Worm (Caenorhabditis elegans): ENCODE measurements around the gene nhx-6.
"Not testable (repeated sequence)": the region's sequence is repeated elsewhere in the genome, so short reads cannot be mapped to it uniquely, and the experiment has no call there.

Gene nhx-6

ce11 chrII:1670260-1670879 is at the start of gene nhx-6:
Gene nhx-6 (plus strand): TSS chrII:1670829.
- no peak for TF ChIP-seq ama-1 (optimal IDR thresholded peaks at IDR 0.05)
- TF ChIP-seq tbx-11 (GFP tag; IDR thresholded peaks at IDR 0.05), result no peak
- TF ChIP-seq aly-1 (tag; optimal IDR thresholded peaks at IDR 0.05), result no peak
- TF ChIP-seq hmbx-1 (tag; optimal IDR thresholded peaks at IDR 0.05), result no peak
- TF ChIP-seq F13C5.2 (tag; optimal IDR thresholded peaks at IDR 0.05), result no peak
- no peak for TF ChIP-seq ets-7 (tag; optimal IDR thresholded peaks at IDR 0.05)
- no peak for TF ChIP-seq flt-1 (GFP tag; IDR thresholded peaks at IDR 0.05)
- TF ChIP-seq B0310.2 (tag; optimal IDR thresholded peaks at IDR 0.05), result no peak
- no peak for TF ChIP-seq tra-4 (tag; optimal IDR thresholded peaks at IDR 0.05)
- no peak for TF ChIP-seq ceh-36 (tag; optimal IDR thresholded peaks at IDR 0.05)
- no peak for TF ChIP-seq hmg-4 (GFP tag; optimal IDR thresholded peaks at IDR 0.05)
- TF ChIP-seq tbx-37 (GFP tag; conservative IDR thresholded peaks at IDR 0.05), result no peak

DNA sequence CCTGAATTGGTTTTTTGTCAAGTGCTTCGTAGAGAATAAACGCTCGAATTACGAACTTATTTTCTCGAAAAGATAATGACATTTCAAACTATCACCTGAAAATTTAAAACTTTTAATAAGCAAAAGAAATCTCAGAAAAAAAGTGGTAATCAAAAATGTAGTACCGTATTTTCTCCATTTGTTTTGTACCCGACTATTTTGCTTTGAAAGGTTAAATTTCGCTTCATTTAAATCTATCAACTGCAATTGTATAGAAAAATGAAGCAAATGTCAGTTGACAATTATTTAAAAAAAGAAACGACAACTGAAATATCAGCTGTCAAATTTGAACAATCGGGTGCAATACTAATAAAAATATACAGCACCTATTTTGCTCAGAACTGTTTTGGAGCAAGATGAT is 49.4 kb upstream of the nhx-6 start, which contains the start of gene fbxa-158:
TSS of gene fbxa-158 (minus strand) at position 101 of the 400 bp plus-strand sequence.
- no peak for TF ChIP-seq hnd-1 (tag; optimal IDR thresholded peaks at IDR 0.05)
- no peak for TF ChIP-seq flt-1 (GFP tag; IDR thresholded peaks at IDR 0.05)
- no peak for TF ChIP-seq ceh-36 (tag; optimal IDR thresholded peaks at IDR 0.05)
- TF ChIP-seq scrt-1 (GFP tag; IDR thresholded peaks at IDR 0.05), result no peak
- no peak for TF ChIP-seq ceh-13 (GFP tag; optimal IDR thresholded peaks at IDR 0.05)
- TF ChIP-seq ets-7 (tag; optimal IDR thresholded peaks at IDR 0.05), result no peak
- no peak for TF ChIP-seq ama-1 (optimal IDR thresholded peaks at IDR 0.05)
- no peak for TF ChIP-seq sea-1 (GFP tag; conservative IDR thresholded peaks at IDR 0.05)

DNA sequence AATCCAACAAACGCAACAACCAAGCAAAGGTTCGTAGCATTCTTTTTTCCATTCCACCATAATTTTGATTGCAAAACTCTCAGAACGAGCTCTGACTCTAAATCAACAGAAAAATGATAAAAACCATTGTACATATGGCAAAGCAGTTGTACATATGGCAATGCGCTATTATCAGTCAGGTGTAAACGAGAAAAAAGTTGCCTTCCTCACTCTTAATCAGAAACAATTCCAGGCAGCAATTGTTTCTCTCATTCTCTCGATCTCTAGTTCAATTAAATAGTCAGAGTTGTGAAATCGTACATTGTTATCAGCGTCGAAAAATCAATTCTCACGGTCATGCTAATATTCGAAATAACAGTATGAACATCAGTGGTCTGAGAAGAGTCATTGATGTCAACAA is 48.8 kb upstream of the nhx-6 start:
- TF ChIP-seq hnd-1 (tag; optimal IDR thresholded peaks at IDR 0.05), result no peak
- no peak for TF ChIP-seq tbx-37 (GFP tag; conservative IDR thresholded peaks at IDR 0.05)
- no peak for TF ChIP-seq sea-1 (GFP tag; conservative IDR thresholded peaks at IDR 0.05)
- no peak for TF ChIP-seq ceh-36 (tag; optimal IDR thresholded peaks at IDR 0.05)
- no peak for TF ChIP-seq ama-1 (optimal IDR thresholded peaks at IDR 0.05)
- TF ChIP-seq tbx-11 (GFP tag; IDR thresholded peaks at IDR 0.05), result no peak
- no peak for TF ChIP-seq B0310.2 (tag; optimal IDR thresholded peaks at IDR 0.05)
- TF ChIP-seq flt-1 (GFP tag; IDR thresholded peaks at IDR 0.05), result no peak
- TF ChIP-seq tra-4 (tag; optimal IDR thresholded peaks at IDR 0.05), result no peak
- no peak for TF ChIP-seq F13C5.2 (tag; optimal IDR thresholded peaks at IDR 0.05)
- TF ChIP-seq pes-1 (GFP tag; IDR thresholded peaks at IDR 0.05), result no peak
- TF ChIP-seq scrt-1 (GFP tag; IDR thresholded peaks at IDR 0.05), result no peak
- TF ChIP-seq ets-7 (tag; optimal IDR thresholded peaks at IDR 0.05), result no peak
- TF ChIP-seq hmg-4 (GFP tag; optimal IDR thresholded peaks at IDR 0.05), result no peak

DNA sequence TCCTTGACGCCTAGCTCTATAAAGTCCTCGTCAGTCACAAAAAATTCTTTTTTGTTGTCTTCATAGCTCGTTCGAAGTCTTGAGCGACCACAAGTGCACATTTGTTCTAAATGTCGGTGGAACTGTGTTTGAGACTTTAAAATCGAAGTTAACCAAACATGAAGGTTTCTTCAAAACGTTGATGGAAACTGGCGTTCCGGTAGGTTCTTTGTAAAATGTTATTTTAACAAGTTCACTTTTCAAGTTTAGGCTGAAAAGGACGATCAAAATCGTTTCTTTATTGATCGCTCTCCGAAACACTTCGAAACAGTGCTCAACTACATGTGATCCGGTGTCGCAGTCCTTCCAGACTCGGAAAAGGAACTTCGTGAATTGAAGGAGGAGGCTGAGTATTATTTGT is 46.1 kb upstream of the nhx-6 start, which contains the start of gene fbxa-160:
TSS of gene fbxa-160 (minus strand) at position 101 of the 400 bp plus-strand sequence.
- TF ChIP-seq ceh-36 (tag; optimal IDR thresholded peaks at IDR 0.05), result no peak
- no peak for TF ChIP-seq pes-1 (GFP tag; IDR thresholded peaks at IDR 0.05)
- TF ChIP-seq B0310.2 (tag; optimal IDR thresholded peaks at IDR 0.05), result no peak
- TF ChIP-seq ets-7 (tag; optimal IDR thresholded peaks at IDR 0.05), result no peak
- TF ChIP-seq ama-1 (optimal IDR thresholded peaks at IDR 0.05), result no peak

DNA sequence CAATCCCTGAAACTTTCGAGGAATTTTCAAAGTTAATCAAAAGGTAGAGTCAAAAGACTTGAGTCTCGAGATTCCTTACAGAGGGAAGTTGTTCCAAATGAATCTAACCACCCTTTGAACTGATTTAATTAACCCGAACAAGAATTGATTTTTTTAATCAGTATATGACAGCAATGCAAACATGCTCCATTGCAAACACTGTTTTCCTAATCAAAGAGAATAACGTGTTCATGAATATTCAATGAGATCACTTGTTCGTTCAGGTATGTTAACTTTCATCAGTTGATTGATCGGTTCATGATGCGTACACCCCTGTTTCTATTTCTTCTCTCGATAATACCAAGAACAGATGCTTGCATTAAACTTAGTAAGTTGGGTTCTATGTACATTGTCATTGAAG is 45.0 kb upstream of the nhx-6 start, which contains the start of gene C08E3.14:
TSS of gene C08E3.14 (plus strand) at position 301 of the 400 bp plus-strand sequence.
- TF ChIP-seq sea-1 (GFP tag; conservative IDR thresholded peaks at IDR 0.05) (no peak), B0310.2 (tag; optimal IDR thresholded peaks at IDR 0.05) (no peak), pes-1 (GFP tag; IDR thresholded peaks at IDR 0.05) (no peak), tra-4 (tag; optimal IDR thresholded peaks at IDR 0.05) (no peak), tbx-11 (GFP tag; IDR thresholded peaks at IDR 0.05) (no peak), flt-1 (GFP tag; IDR thresholded peaks at IDR 0.05) (no peak), hmg-4 (GFP tag; optimal IDR thresholded peaks at IDR 0.05) (no peak), aly-1 (tag; optimal IDR thresholded peaks at IDR 0.05) (no peak), ceh-13 (GFP tag; optimal IDR thresholded peaks at IDR 0.05) (no peak), ets-7 (tag; optimal IDR thresholded peaks at IDR 0.05) (no peak), ceh-36 (tag; optimal IDR thresholded peaks at IDR 0.05) (no peak), scrt-1 (GFP tag; IDR thresholded peaks at IDR 0.05) (no peak), ama-1 (optimal IDR thresholded peaks at IDR 0.05) (no peak), tbx-37 (GFP tag; conservative IDR thresholded peaks at IDR 0.05) (no peak)

DNA sequence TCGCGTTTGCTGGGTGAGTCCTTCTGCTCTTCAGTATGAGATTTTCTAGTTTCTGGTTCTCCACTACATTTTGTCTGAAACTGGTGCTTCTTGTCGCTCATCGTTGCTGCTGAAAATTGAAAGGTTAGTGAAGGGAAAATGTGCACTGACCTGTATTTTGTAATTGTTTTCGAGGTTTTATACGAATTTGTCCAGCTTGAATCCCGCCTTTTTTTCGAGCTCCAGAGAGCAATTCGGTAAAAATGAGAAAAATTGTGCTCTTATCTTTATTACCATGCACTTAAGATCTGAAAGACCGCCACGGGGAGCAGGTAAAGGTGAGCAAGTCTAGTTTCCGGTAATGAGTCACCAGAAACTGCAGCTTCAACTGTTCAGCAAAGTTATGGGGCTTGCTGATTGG is 42.8 kb upstream of the nhx-6 start, which contains the start of gene C08E3.15:
TSS of gene C08E3.15 (minus strand) at position 101 of the 400 bp plus-strand sequence.
- not testable (repeated sequence) for TF ChIP-seq ceh-36 (tag; optimal IDR thresholded peaks at IDR 0.05); hnd-1 (tag; optimal IDR thresholded peaks at IDR 0.05); scrt-1 (GFP tag; IDR thresholded peaks at IDR 0.05)

DNA sequence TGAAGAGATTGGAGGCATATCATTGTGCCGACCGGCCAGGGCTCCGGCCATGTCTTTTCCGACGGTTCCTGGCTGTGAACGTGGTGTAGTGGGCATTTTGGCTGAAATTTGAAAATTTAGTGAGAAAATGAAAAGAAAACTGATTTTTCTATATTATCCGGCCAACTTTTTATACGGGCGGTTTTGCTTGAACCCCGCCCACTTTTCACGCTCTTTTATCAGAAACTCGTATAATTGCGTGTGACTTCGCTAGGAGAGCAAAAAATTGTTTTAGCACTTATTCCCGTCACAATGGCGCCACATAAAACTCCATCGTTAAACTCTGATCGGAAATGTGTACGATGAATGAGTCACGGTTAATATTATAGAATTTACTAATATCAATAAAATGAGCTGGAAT is 38.4 kb upstream of the nhx-6 start, which contains the start of gene C08E3.13:
TSS of gene C08E3.13 (minus strand) at position 101 of the 400 bp plus-strand sequence.
- not testable (repeated sequence) for TF ChIP-seq hmg-4 (GFP tag; optimal IDR thresholded peaks at IDR 0.05); tbx-37 (GFP tag; conservative IDR thresholded peaks at IDR 0.05); ets-7 (tag; optimal IDR thresholded peaks at IDR 0.05)

DNA sequence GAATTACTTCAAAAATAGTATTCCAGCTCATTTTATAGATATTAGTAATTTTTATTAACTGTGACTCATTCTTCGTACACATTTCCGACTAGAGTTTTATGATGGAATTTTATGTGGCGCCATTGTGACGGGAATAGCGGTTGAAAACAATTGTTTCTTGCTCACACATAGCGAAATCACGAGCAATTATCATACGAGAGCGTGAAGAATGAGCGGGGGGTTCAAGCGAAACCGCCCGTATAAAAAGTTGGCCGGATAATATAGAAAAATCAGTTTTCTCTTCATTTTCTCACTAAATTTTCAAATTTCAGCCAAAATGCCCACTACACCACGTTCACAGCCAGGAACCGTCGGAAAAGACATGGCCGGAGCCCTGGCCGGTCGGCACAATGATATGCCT is 37.1 kb upstream of the nhx-6 start, which contains the start of gene C08E3.1:
TSS of gene C08E3.1 (plus strand) at position 301 of the 400 bp plus-strand sequence.
- TF ChIP-seq pes-1 (GFP tag; IDR thresholded peaks at IDR 0.05); ceh-13 (GFP tag; optimal IDR thresholded peaks at IDR 0.05); aly-1 (tag; optimal IDR thresholded peaks at IDR 0.05): not testable (repeated sequence)
